Worm (Caenorhabditis elegans): ENCODE data around the gene R05F9.9.

R05F9.9 gene

DNA sequence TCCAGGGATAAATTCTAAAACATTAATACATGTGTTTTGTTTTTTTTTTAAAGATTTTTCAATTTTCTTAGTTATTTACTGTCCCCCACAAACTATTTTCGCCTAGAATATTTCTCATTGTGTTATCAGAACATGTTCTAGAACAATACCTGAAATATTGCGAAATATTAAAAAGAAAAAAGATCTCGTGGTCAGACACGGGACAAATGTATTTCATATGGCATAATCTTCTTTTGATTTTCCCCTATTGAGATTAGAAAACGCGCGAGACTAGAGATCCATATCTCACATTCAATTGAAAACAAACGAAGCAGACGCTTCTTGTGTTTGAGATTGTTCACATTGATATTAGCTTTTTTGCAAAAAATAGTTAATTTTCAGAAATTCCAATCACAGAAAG is 45.8 kb downstream of the R05F9.9 start (continued):
- TF ChIP-seq nhr-21 (tag; optimal IDR thresholded peaks at IDR 0.05), result peak; percentile 58
- no peak for TF ChIP-seq zag-1 (tag; optimal IDR thresholded peaks at IDR 0.05)
- TF ChIP-seq R02D3.7 (tag; optimal IDR thresholded peaks at IDR 0.05), result no peak
- TF ChIP-seq ceh-82 (tag; optimal IDR thresholded peaks at IDR 0.05), result no peak
- peak; percentile 6 for TF ChIP-seq unc-55 (GFP tag; optimal IDR thresholded peaks at IDR 0.05)
- TF ChIP-seq sem-4 (tag; optimal IDR thresholded peaks at IDR 0.05), result no peak
- TF ChIP-seq ztf-11 (tag; optimal IDR thresholded peaks at IDR 0.05), result no peak
- TF ChIP-seq aly-2 (tag; optimal IDR thresholded peaks at IDR 0.05), result no peak
- TF ChIP-seq lin-39 (tag; optimal IDR thresholded peaks at IDR 0.05), result no peak
- TF ChIP-seq lin-11 (tag; optimal IDR thresholded peaks at IDR 0.05), result no peak
- no peak for TF ChIP-seq elt-1 (tag; optimal IDR thresholded peaks at IDR 0.05)
- TF ChIP-seq ZK546.5 (tag; optimal IDR thresholded peaks at IDR 0.05), result no peak

DNA sequence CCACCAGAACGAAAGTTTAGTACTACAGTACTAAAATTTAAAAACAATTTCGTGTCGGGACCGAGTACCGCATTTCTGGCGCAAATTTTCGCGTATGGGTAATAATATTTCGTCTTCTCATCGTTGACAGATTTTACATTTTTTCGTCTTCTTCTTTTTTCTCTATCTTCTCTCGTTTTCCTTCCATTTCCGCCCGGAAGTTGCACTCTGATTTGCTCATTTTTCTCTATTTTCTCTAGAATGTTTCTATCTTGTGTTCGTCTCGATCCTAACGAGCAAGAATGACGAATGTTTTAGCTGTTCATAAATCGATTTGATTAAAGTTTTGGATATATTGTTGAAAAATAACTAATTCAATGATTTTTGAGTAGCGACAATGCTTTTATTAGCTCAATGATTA is 46.4 kb downstream of the R05F9.9 start:
- TF ChIP-seq lsy-2 (tag; optimal IDR thresholded peaks at IDR 0.05) (peak; percentile 2 to 24), nhr-6 (tag; optimal IDR thresholded peaks at IDR 0.05) (no peak), elt-3 (tag; optimal IDR thresholded peaks at IDR 0.05) (no peak), C34F6.9 (tag; optimal IDR thresholded peaks at IDR 0.05) (peak; percentile 15), sma-9 (GFP tag; optimal IDR thresholded peaks at IDR 0.05) (peak; percentile 49), sma-9 (tag; optimal IDR thresholded peaks at IDR 0.05) (no peak), lin-13 (GFP tag; optimal IDR thresholded peaks at IDR 0.05) (no peak), fos-1 (tag; optimal IDR thresholded peaks at IDR 0.05) (no peak), sma-3 (GFP tag; optimal IDR thresholded peaks at IDR 0.05) (no peak), nhr-12 (tag; optimal IDR thresholded peaks at IDR 0.05) (no peak), unc-39 (tag; optimal IDR thresholded peaks at IDR 0.05) (no peak), R02D3.7 (tag; optimal IDR thresholded peaks at IDR 0.05) (no peak), ztf-4 (tag; optimal IDR thresholded peaks at IDR 0.05) (no peak), F13H6.1 (tag; optimal IDR thresholded peaks at IDR 0.05) (no peak), nhr-11 (tag; optimal IDR thresholded peaks at IDR 0.05) (no peak)

DNA sequence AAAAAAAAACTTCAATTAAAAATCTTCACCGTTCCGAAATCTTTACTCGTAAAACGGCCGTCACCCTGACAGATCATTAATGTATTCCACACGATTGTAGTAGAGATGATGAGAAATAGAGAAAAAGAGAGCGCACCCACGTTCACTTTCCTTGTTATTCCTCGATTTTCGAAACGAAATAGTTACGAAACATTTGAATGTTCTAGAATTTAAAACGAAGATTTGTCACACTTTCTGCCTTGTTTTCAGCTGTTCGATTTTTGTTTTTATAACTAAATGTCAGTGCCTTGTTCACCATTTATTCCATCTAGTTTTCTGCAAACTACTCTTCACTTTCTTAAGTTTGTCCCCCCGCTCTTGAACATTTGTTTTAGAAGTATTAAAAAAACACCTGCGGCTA is 47.1 kb downstream of the R05F9.9 start:
- peak; percentile 35 for TF ChIP-seq unc-55 (GFP tag; optimal IDR thresholded peaks at IDR 0.05)
- TF ChIP-seq fos-1 (tag; optimal IDR thresholded peaks at IDR 0.05), result no peak
- no peak for TF ChIP-seq mdl-1 (tag; optimal IDR thresholded peaks at IDR 0.05)
- no peak for TF ChIP-seq elt-3 (tag; optimal IDR thresholded peaks at IDR 0.05)
- no peak for TF ChIP-seq mbf-1 (tag; optimal IDR thresholded peaks at IDR 0.05)
- TF ChIP-seq nhr-6 (tag; optimal IDR thresholded peaks at IDR 0.05), result no peak
- peak; percentile 39 for TF ChIP-seq C34F6.9 (tag; optimal IDR thresholded peaks at IDR 0.05)

DNA sequence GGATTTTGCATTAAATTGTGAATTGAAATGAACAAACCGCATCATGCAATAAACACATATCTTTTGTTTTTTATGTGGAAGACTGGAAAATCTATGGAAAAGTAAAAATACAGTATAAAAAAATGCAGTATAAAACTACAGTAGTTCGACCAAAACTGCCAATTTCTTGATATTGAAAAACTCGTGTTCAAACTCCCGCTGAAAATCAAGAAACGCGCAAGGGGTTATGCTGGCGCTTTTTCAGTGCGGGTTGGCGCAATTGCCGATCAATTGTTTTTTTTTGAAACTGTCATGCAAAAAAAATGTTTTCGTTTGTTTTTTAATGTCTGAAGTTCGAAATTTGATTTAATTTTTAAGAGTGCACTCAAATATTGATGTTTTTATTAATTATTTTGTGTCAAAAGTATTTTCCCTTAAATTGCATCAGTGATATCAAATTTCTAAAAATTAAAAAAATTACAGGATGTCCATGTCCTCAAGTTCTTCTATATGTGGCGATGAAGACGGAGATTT is 50.2 kb downstream of the R05F9.9 start, which contains the start of gene dnj-9:
Gene dnj-9, plus strand, starts transcription at position 463 of the 513 bp plus-strand sequence.
- TF ChIP-seq nhr-25 (tag; optimal IDR thresholded peaks at IDR 0.05) (peak; percentile 97), nhr-11 (tag; optimal IDR thresholded peaks at IDR 0.05) (no peak), ztf-1 (GFP tag; conservative IDR thresholded peaks at IDR 0.05) (no peak), mbf-1 (tag; optimal IDR thresholded peaks at IDR 0.05) (no peak), dmd-4 (tag; optimal IDR thresholded peaks at IDR 0.05) (peak; percentile 63), ceh-16 (tag; optimal IDR thresholded peaks at IDR 0.05) (peak; percentile 6), peb-1 (tag; optimal IDR thresholded peaks at IDR 0.05) (no peak), lin-13 (GFP tag; optimal IDR thresholded peaks at IDR 0.05) (peak; percentile 95), unc-55 (GFP tag; optimal IDR thresholded peaks at IDR 0.05) (peak; percentile 98), sma-9 (GFP tag; optimal IDR thresholded peaks at IDR 0.05) (peak; percentile 98), sma-9 (tag; optimal IDR thresholded peaks at IDR 0.05) (no peak), ztf-11 (tag; optimal IDR thresholded peaks at IDR 0.05) (no peak), ZK546.5 (tag; optimal IDR thresholded peaks at IDR 0.05) (peak; percentile 68), nhr-77 (tag; optimal IDR thresholded peaks at IDR 0.05) (peak; percentile 79), sma-3 (GFP tag; optimal IDR thresholded peaks at IDR 0.05) (peak; percentile 96), snpc-4 (tag; optimal IDR thresholded peaks at IDR 0.05) (peak; percentile 84), F13H6.1 (tag; optimal IDR thresholded peaks at IDR 0.05) (peak; percentile 96), lsy-2 (tag; optimal IDR thresholded peaks at IDR 0.05) (peak; percentile 95 to 96), skn-1 (tag; optimal IDR thresholded peaks at IDR 0.05) (peak; percentile 58), nhr-12 (tag; optimal IDR thresholded peaks at IDR 0.05) (peak; percentile 60), nhr-237 (tag; optimal IDR thresholded peaks at IDR 0.05) (peak; percentile 45), nhr-23 (tag; optimal IDR thresholded peaks at IDR 0.05) (no peak), ama-1 (optimal IDR thresholded peaks at IDR 0.05) (peak; percentile 77), gmeb-1 (tag; optimal IDR thresholded peaks at IDR 0.05) (peak; percentile 100), mab-5 (tag; optimal IDR thresholded peaks at IDR 0.05) (peak; percentile 93), crh-2 (tag; optimal IDR thresholded peaks at IDR 0.05) (peak; percentile 96), R02D3.7 (tag; optimal IDR thresholded peaks at IDR 0.05) (peak; percentile 78), lin-39 (tag; optimal IDR thresholded peaks at IDR 0.05) (no peak), unc-62 (GFP tag; optimal IDR thresholded peaks at IDR 0.05) (peak; percentile 63), nhr-129 (tag; optimal IDR thresholded peaks at IDR 0.05) (peak; percentile 87), unc-39 (tag; optimal IDR thresholded peaks at IDR 0.05) (no peak), C34F6.9 (tag; optimal IDR thresholded peaks at IDR 0.05) (peak; percentile 98), nhr-10 (tag; optimal IDR thresholded peaks at IDR 0.05) (peak; percentile 91), ztf-4 (tag; optimal IDR thresholded peaks at IDR 0.05) (peak; percentile 91), Y55F3AM.14 (GFP tag; optimal IDR thresholded peaks at IDR 0.05) (no peak), sem-4 (tag; optimal IDR thresholded peaks at IDR 0.05) (peak; percentile 95), lin-11 (tag; optimal IDR thresholded peaks at IDR 0.05) (peak; percentile 90)

All from whole organism, L2 larva.